Worm (Caenorhabditis elegans) whole organism, L4 larva: Measurements from ENCODE around the gene Y39A1A.31.

ENCODE experiments used
- F26F4.8 ChIP-seq: fragments of 200-800 bp; sonication (Bioruptor generic); conservative IDR thresholded peaks from 2 replicates; pipeline ENCODE4 v1.3.6; 2022; ENCODE audit warnings: missing genetic modification characterization, missing compliant biosample characterization
- F37D6.2 ChIP-seq: sonication (generic microtip); optimal IDR thresholded peaks from 2 replicates; lab custom pipeline; 2016; ENCODE audit warnings: mild to moderate bottlenecking, missing genetic modification characterization, missing compliant biosample characterization
- R02D3.7 ChIP-seq: fragments of 150-350 bp; sonication (generic microtip); optimal IDR thresholded peaks from 3 replicates; lab custom pipeline; 2014; ENCODE audit warnings: missing biosample characterization, missing genetic modification characterization
- T26A8.4 ChIP-seq: fragments of 200-800 bp; sonication (Bioruptor generic); IDR thresholded peaks from 2 replicates; pipeline ENCODE4 v1.3.6; 2022; ENCODE audit warnings: missing genetic modification characterization, missing compliant biosample characterization
- Y105C5A.15 ChIP-seq: fragments of 200-800 bp; sonication (Bioruptor generic); IDR thresholded peaks from 2 replicates; pipeline ENCODE4 v1.3.6; 2022; ENCODE audit warnings: missing genetic modification characterization, missing compliant biosample characterization
- Y75B8A.6 ChIP-seq: fragments of 200-800 bp; sonication (Bioruptor generic); IDR thresholded peaks from 2 replicates; pipeline ENCODE4 v1.3.6; 2022; ENCODE audit warnings: missing genetic modification reagents, missing genetic modification characterization, missing compliant biosample characterization
- aly-2 ChIP-seq: sonication (generic microtip); optimal IDR thresholded peaks from 2 replicates; lab custom pipeline; 2018; ENCODE audit warnings: missing biosample characterization, missing genetic modification characterization
- ama-1 ChIP-seq: fragments of 150-350 bp; optimal IDR thresholded peaks from 2 replicates; lab custom pipeline; 2014; ENCODE audit warnings: inconsistent platforms, mixed read lengths
- ceh-32 ChIP-seq: sonication (generic microtip); optimal IDR thresholded peaks from 2 replicates; lab custom pipeline; 2016; ENCODE audit warnings: mild to moderate bottlenecking, missing genetic modification characterization, missing compliant biosample characterization; ENCODE audit not compliant: poor library complexity
- ceh-44 ChIP-seq: fragments of 200-800 bp; sonication (Bioruptor generic); IDR thresholded peaks from 2 replicates; pipeline ENCODE4 v1.3.6; 2022; ENCODE audit warnings: missing genetic modification reagents, missing genetic modification characterization, missing compliant biosample characterization
- cey-2 ChIP-seq: sonication (generic microtip); optimal IDR thresholded peaks from 3 replicates; lab custom pipeline; 2017; ENCODE audit warnings: missing genetic modification characterization, mild to moderate bottlenecking, missing compliant biosample characterization, antibody characterized with exemption, borderline replicate concordance; ENCODE audit not compliant: insufficient read depth
- ctbp-1 ChIP-seq: fragments of 200-800 bp; sonication (Bioruptor generic); IDR thresholded peaks from 2 replicates; pipeline ENCODE4 v1.3.6; 2022; ENCODE audit warnings: missing genetic modification reagents, missing genetic modification characterization, missing compliant biosample characterization
- daf-8 ChIP-seq: fragments of 200-800 bp; sonication (Bioruptor generic); IDR thresholded peaks from 2 replicates; pipeline ENCODE4 v1.3.6; 2022; ENCODE audit warnings: missing genetic modification characterization, missing compliant biosample characterization
- dmd-6 ChIP-seq: fragments of 200-800 bp; sonication (Bioruptor generic); IDR thresholded peaks from 2 replicates; pipeline ENCODE4 v1.3.6; 2022; ENCODE audit warnings: missing genetic modification reagents, missing genetic modification characterization, missing compliant biosample characterization
- dmd-9 ChIP-seq: fragments of 200-800 bp; sonication (Bioruptor generic); IDR thresholded peaks from 2 replicates; pipeline ENCODE4 v1.3.6; 2022; ENCODE audit warnings: missing genetic modification reagents, missing genetic modification characterization, missing compliant biosample characterization
- duxl-1 ChIP-seq: sonication (generic microtip); optimal IDR thresholded peaks from 2 replicates; lab custom pipeline; 2016; ENCODE audit warnings: mild to moderate bottlenecking, missing genetic modification characterization, moderate library complexity, missing compliant biosample characterization; ENCODE audit not compliant: poor library complexity
- egl-43 ChIP-seq: fragments of 200-800 bp; sonication (Bioruptor generic); IDR thresholded peaks from 2 replicates; pipeline ENCODE4 v1.3.6; 2022; ENCODE audit warnings: missing genetic modification reagents, missing genetic modification characterization, missing compliant biosample characterization
- fos-1 ChIP-seq: fragments of 150-350 bp; optimal IDR thresholded peaks from 2 replicates; lab custom pipeline; 2014; ENCODE audit warnings: missing biosample characterization, missing genetic modification characterization
- hlh-11 ChIP-seq: fragments of 200-800 bp; sonication (Bioruptor generic); optimal IDR thresholded peaks from 2 replicates; lab custom pipeline; 2018; ENCODE audit warnings: mild to moderate bottlenecking, missing genetic modification characterization, missing compliant biosample characterization
- hmg-1.1 ChIP-seq: fragments of 200-800 bp; sonication (Bioruptor generic); IDR thresholded peaks from 2 replicates; pipeline ENCODE4 v1.3.6; 2022; ENCODE audit warnings: missing genetic modification reagents, missing genetic modification characterization, missing compliant biosample characterization
- lin-1 ChIP-seq: fragments of 200-800 bp; sonication (Bioruptor generic); IDR thresholded peaks from 2 replicates; pipeline ENCODE4 v1.3.6; 2022; ENCODE audit warnings: missing genetic modification reagents, missing genetic modification characterization, missing compliant biosample characterization
- lin-15B ChIP-seq: fragments of 150-350 bp; sonication (generic microtip); optimal IDR thresholded peaks from 3 replicates; lab custom pipeline; 2014; ENCODE audit warnings: missing biosample characterization, missing genetic modification characterization
- lin-38 ChIP-seq: fragments of 200-800 bp; sonication (Bioruptor generic); IDR thresholded peaks from 2 replicates; pipeline ENCODE4 v1.3.6; 2022; ENCODE audit warnings: missing genetic modification reagents, missing genetic modification characterization, missing compliant biosample characterization
- lir-3 ChIP-seq: sonication (generic microtip); optimal IDR thresholded peaks from 2 replicates; lab custom pipeline; 2016; ENCODE audit warnings: mild to moderate bottlenecking, missing genetic modification characterization, missing compliant biosample characterization
- lsy-2 ChIP-seq, 2 experiments: fragments of 150-350 bp in 1 of 2; sonication (generic microtip) in 1 of 2; optimal IDR thresholded peaks; 2 replicates each; lab custom pipeline; 2014 to 2017; ENCODE audit warnings: missing biosample characterization in 2 of 2, missing genetic modification characterization in 2 of 2
- madf-5 ChIP-seq, 2 experiments: fragments of 200-800 bp; sonication (Bioruptor generic); IDR thresholded peaks; 2 replicates each; pipeline ENCODE4 v1.3.6; 2022; ENCODE audit warnings: missing compliant biosample characterization in 2 of 2, missing genetic modification characterization in 2 of 2
- madf-9 ChIP-seq: fragments of 200-800 bp; sonication (Bioruptor generic); conservative IDR thresholded peaks from 2 replicates; pipeline ENCODE4 v1.3.6; 2022; ENCODE audit warnings: missing genetic modification reagents, missing genetic modification characterization, missing compliant biosample characterization
- mdl-1 ChIP-seq, 2 experiments: fragments of 150-350 bp in 1 of 2; sonication (generic microtip) in 1 of 2; optimal IDR thresholded peaks; 2 replicates each; lab custom pipeline; 2014 to 2017; ENCODE audit warnings: missing biosample characterization in 2 of 2, missing genetic modification characterization in 2 of 2
- mdt-29 ChIP-seq: fragments of 200-800 bp; sonication (Bioruptor generic); IDR thresholded peaks from 2 replicates; pipeline ENCODE4 v1.3.6; 2022; ENCODE audit warnings: missing genetic modification reagents, missing genetic modification characterization, missing compliant biosample characterization
- mep-1 ChIP-seq: fragments of 150-350 bp; sonication (generic microtip); optimal IDR thresholded peaks from 3 replicates; lab custom pipeline; 2014; ENCODE audit warnings: missing biosample characterization, missing genetic modification characterization
- mes-2 ChIP-seq: sonication (generic microtip); optimal IDR thresholded peaks from 2 replicates; lab custom pipeline; 2016; ENCODE audit warnings: missing genotype, mild to moderate bottlenecking, missing genetic modification characterization, missing compliant biosample characterization; ENCODE audit not compliant: poor library complexity, severe bottlenecking
- mxl-2 ChIP-seq: fragments of 200-800 bp; sonication (Bioruptor generic); conservative IDR thresholded peaks from 2 replicates; pipeline ENCODE4 v1.3.6; 2022; ENCODE audit warnings: missing genetic modification reagents, missing genetic modification characterization, missing compliant biosample characterization
- mxl-3 ChIP-seq: fragments of 200-800 bp; sonication (Bioruptor generic); optimal IDR thresholded peaks from 2 replicates; lab custom pipeline; 2018; ENCODE audit warnings: mild to moderate bottlenecking, missing genetic modification characterization, missing compliant biosample characterization
- nhr-102 ChIP-seq: sonication (generic microtip); optimal IDR thresholded peaks from 2 replicates; lab custom pipeline; 2016; ENCODE audit warnings: mild to moderate bottlenecking, missing genetic modification characterization, moderate library complexity, missing compliant biosample characterization
- nhr-111 ChIP-seq: fragments of 200-800 bp; sonication (Bioruptor generic); optimal IDR thresholded peaks from 2 replicates; lab custom pipeline; 2018; ENCODE audit warnings: mild to moderate bottlenecking, missing genetic modification characterization, missing compliant biosample characterization
- nhr-28 ChIP-seq: fragments of 150-350 bp; optimal IDR thresholded peaks from 2 replicates; lab custom pipeline; 2014; ENCODE audit warnings: missing biosample characterization, missing genetic modification characterization
- nhr-48 ChIP-seq: sonication (generic microtip); optimal IDR thresholded peaks from 2 replicates; lab custom pipeline; 2016; ENCODE audit warnings: mild to moderate bottlenecking, missing genetic modification characterization, missing compliant biosample characterization
- nhr-76 ChIP-seq: fragments of 150-350 bp; optimal IDR thresholded peaks from 2 replicates; lab custom pipeline; 2014; ENCODE audit warnings: missing biosample characterization, missing genetic modification characterization
- nhr-77 ChIP-seq: fragments of 150-350 bp; optimal IDR thresholded peaks from 2 replicates; lab custom pipeline; 2014; ENCODE audit warnings: missing biosample characterization, missing genetic modification characterization
- pha-4 ChIP-seq, 2 experiments: fragments of 150-350 bp in 1 of 2; fragments of 200-800 bp in 1 of 2; sonication (Bioruptor generic) in 1 of 2; IDR thresholded peaks in 1 of 2; optimal IDR thresholded peaks in 1 of 2; 2 replicates each; pipeline versions ENCODE4 v1.3.6 to Lab custom; 2014 to 2022; ENCODE audit warnings: missing genetic modification characterization in 2 of 2, missing genetic modification reagents in 2 of 2, missing biosample characterization in 1 of 2, missing compliant biosample characterization in 1 of 2
- pqm-1 ChIP-seq: sonication (generic microtip); optimal IDR thresholded peaks from 2 replicates; lab custom pipeline; 2017; ENCODE audit warnings: missing biosample characterization, missing genetic modification characterization
- saeg-2 ChIP-seq: fragments of 200-800 bp; sonication (Bioruptor generic); IDR thresholded peaks from 2 replicates; pipeline ENCODE4 v1.3.6; 2022; ENCODE audit warnings: missing genetic modification reagents, missing genetic modification characterization, missing compliant biosample characterization
- set-16 ChIP-seq: fragments of 200-800 bp; sonication (Bioruptor generic); IDR thresholded peaks from 2 replicates; pipeline ENCODE4 v1.3.6; 2022; ENCODE audit warnings: missing genetic modification reagents, missing genetic modification characterization, missing compliant biosample characterization
- snpc-1.2 ChIP-seq: fragments of 200-800 bp; sonication (Bioruptor generic); IDR thresholded peaks from 2 replicates; pipeline ENCODE4 v1.3.6; 2022; ENCODE audit warnings: missing genetic modification reagents, missing genetic modification characterization, missing compliant biosample characterization
- spr-1 ChIP-seq: sonication (generic microtip); optimal IDR thresholded peaks from 2 replicates; lab custom pipeline; 2016; ENCODE audit warnings: mild to moderate bottlenecking, missing genetic modification characterization, missing compliant biosample characterization
- tag-97 ChIP-seq: fragments of 200-800 bp; sonication (Bioruptor generic); IDR thresholded peaks from 2 replicates; pipeline ENCODE4 v1.3.6; 2022; ENCODE audit warnings: missing genetic modification characterization, missing compliant biosample characterization
- unc-130 ChIP-seq: sonication (generic microtip); optimal IDR thresholded peaks from 2 replicates; lab custom pipeline; 2016; ENCODE audit warnings: missing genetic modification reagents, missing genetic modification characterization, missing compliant biosample characterization
- zag-1 ChIP-seq: fragments of 150-350 bp; optimal IDR thresholded peaks from 2 replicates; lab custom pipeline; 2014; ENCODE audit warnings: missing biosample characterization, missing genetic modification characterization
- ztf-11 ChIP-seq: fragments of 150-350 bp; optimal IDR thresholded peaks from 2 replicates; lab custom pipeline; 2014; ENCODE audit warnings: missing biosample characterization, missing genetic modification characterization

Y39A1A.31 gene

ce11 chrIII:10720170-10720569 is 31.2 kb upstream of the Y39A1A.31 start (continued):
- TF ChIP-seq pqm-1 (tag; lab: Kevin White, UChicago), result peak; percentile 19
- TF ChIP-seq daf-8 (GFP tag; lab: Robert Waterston, UW), result no peak
- peak; percentile 93 for TF ChIP-seq hmg-1.1
- TF ChIP-seq snpc-1.2 (GFP tag; lab: Robert Waterston, UW), result peak; percentile 17; the same call in 1 of the 2 replicates

ce11 chrIII:10719057-10719456 is 30.1 kb upstream of the Y39A1A.31 start:
- TF ChIP-seq dmd-6 (GFP tag; lab: Robert Waterston, UW), result peak; percentile 62
- peak; percentile 65 for TF ChIP-seq nhr-77
- no peak for TF ChIP-seq pha-4 (GFP tag; IDR thresholded peaks at IDR 0.05; lab: Robert Waterston, UW)
- no peak for TF ChIP-seq pha-4 (tag; optimal IDR thresholded peaks at IDR 0.05; lab: Kevin White, UChicago)
- 0 out of 2 replicates have a peak, but pooled peaks have one; percentile 57 for TF ChIP-seq Y75B8A.6 (GFP tag; lab: Robert Waterston, UW)
- no peak for TF ChIP-seq madf-9 (GFP tag; lab: Robert Waterston, UW)
- no peak for TF ChIP-seq ceh-32
- TF ChIP-seq nhr-76, result no peak
- TF ChIP-seq lin-38 (GFP tag; lab: Robert Waterston, UW), result 0 out of 2 replicates have a peak, but pooled peaks have one; percentile 16
- no peak for TF ChIP-seq mxl-2
- TF ChIP-seq unc-130, result no peak
- no peak for TF ChIP-seq tag-97 (GFP tag; lab: Robert Waterston, UW)
- TF ChIP-seq nhr-102, result no peak
- no peak for TF ChIP-seq ama-1 (lab: Kevin White, UChicago)
- TF ChIP-seq set-16 (GFP tag; lab: Robert Waterston, UW), result no peak
- TF ChIP-seq Y105C5A.15 (GFP tag; lab: Robert Waterston, UW), result no peak
- TF ChIP-seq mdt-29, result 0 out of 2 replicates have a peak, but pooled peaks have one; percentile 41
- 0 out of 2 replicates have a peak, but pooled peaks have one; percentile 23 for TF ChIP-seq lin-1 (GFP tag; lab: Robert Waterston, UW)
- no peak for TF ChIP-seq zag-1 (tag; lab: Kevin White, UChicago)
- TF ChIP-seq nhr-48 (tag; lab: Kevin White, UChicago), result peak; percentile 12
- no peak for TF ChIP-seq ztf-11 (tag; lab: Kevin White, UChicago)
- no peak for TF ChIP-seq ceh-44 (GFP tag; lab: Robert Waterston, UW)
- peak; percentile 40 for TF ChIP-seq mes-2 (tag; lab: Kevin White, UChicago)
- peak; percentile 33 for TF ChIP-seq mep-1 (tag; lab: Kevin White, UChicago)
- TF ChIP-seq duxl-1 (tag; lab: Kevin White, UChicago), result peak; percentile 9
- TF ChIP-seq hlh-11 (tag; lab: Kevin White, UChicago), result peak; percentile 86
- TF ChIP-seq F26F4.8, result no peak
- TF ChIP-seq fos-1, result no peak
- TF ChIP-seq lin-15B (tag; lab: Kevin White, UChicago), result no peak
- TF ChIP-seq dmd-9 (GFP tag; lab: Robert Waterston, UW), result no peak
- no peak for TF ChIP-seq aly-2 (tag; lab: Kevin White, UChicago)
- TF ChIP-seq egl-43, result no peak
- TF ChIP-seq nhr-111 (GFP tag; lab: Kevin White, UChicago), result no peak
- TF ChIP-seq R02D3.7 (tag; lab: Kevin White, UChicago), result no peak
- TF ChIP-seq pqm-1 (tag; lab: Kevin White, UChicago), result peak; percentile 43
- no peak for TF ChIP-seq cey-2 (tag; lab: Kevin White, UChicago)
- no peak for TF ChIP-seq madf-5 (GFP tag; IDR thresholded peaks at IDR 0.05; lab: Robert Waterston, UW)
- TF ChIP-seq F37D6.2 (tag; lab: Kevin White, UChicago), result no peak
- TF ChIP-seq ctbp-1 (GFP tag; lab: Robert Waterston, UW), result no peak
- peak; percentile 79 for TF ChIP-seq nhr-28 (tag; lab: Kevin White, UChicago)
- no peak for TF ChIP-seq lir-3
- TF ChIP-seq T26A8.4, result peak; percentile 57
- TF ChIP-seq mdl-1 (tag; optimal IDR thresholded peaks at IDR 0.05; lab: Kevin White, UChicago), result peak in 1 of 2 experiments; percentile 69
- peak; percentile 56 for TF ChIP-seq mxl-3 (GFP tag; lab: Kevin White, UChicago)
- TF ChIP-seq saeg-2, result no peak
- peak in 1 of 2 experiments; percentile 21 for TF ChIP-seq lsy-2 (tag; optimal IDR thresholded peaks at IDR 0.05; lab: Kevin White, UChicago)
- TF ChIP-seq spr-1 (tag; lab: Kevin White, UChicago), result no peak
